Worm (Caenorhabditis elegans) whole organism, young adult: ENCODE results near the gene srw-97.

Experiments
- F23B12.7 ChIP-seq: sonication (generic microtip); optimal IDR thresholded peaks from 2 replicates; lab custom pipeline; 2017; ENCODE audit warnings: missing genetic modification characterization, mild to moderate bottlenecking, missing compliant biosample characterization, antibody characterized with exemption, moderate library complexity; ENCODE audit not compliant: insufficient read depth
- F39B2.1 ChIP-seq: fragments of 200-800 bp; sonication (Bioruptor generic); IDR thresholded peaks from 2 replicates; pipeline ENCODE4 v1.3.6; 2022; ENCODE audit warnings: missing genetic modification reagents, missing genetic modification characterization, missing compliant biosample characterization
- aptf-2 ChIP-seq: fragments of 200-800 bp; sonication (Bioruptor generic); conservative IDR thresholded peaks from 2 replicates; pipeline ENCODE4 v1.3.6; 2022; ENCODE audit warnings: missing genetic modification reagents, missing genetic modification characterization, missing compliant biosample characterization
- aptf-3 ChIP-seq: fragments of 200-800 bp; sonication (Bioruptor generic); IDR thresholded peaks from 2 replicates; pipeline ENCODE4 v1.3.6; 2022; ENCODE audit warnings: missing genetic modification characterization, missing compliant biosample characterization
- atf-7 ChIP-seq: sonication (generic microtip); optimal IDR thresholded peaks from 2 replicates; lab custom pipeline; 2017; ENCODE audit warnings: mild to moderate bottlenecking, missing genetic modification characterization, missing compliant biosample characterization
- attf-5 ChIP-seq: fragments of 200-800 bp; sonication (Bioruptor generic); optimal IDR thresholded peaks from 2 replicates; lab custom pipeline; 2018; ENCODE audit warnings: mild to moderate bottlenecking, missing genetic modification characterization, missing compliant biosample characterization
- bed-1 ChIP-seq: fragments of 200-800 bp; sonication (Bioruptor generic); IDR thresholded peaks from 2 replicates; pipeline ENCODE4 v1.3.6; 2022; ENCODE audit warnings: missing genetic modification reagents, missing genetic modification characterization, missing compliant biosample characterization
- cebp-1 ChIP-seq, 2 experiments: fragments of 200-800 bp in 1 of 2; sonication (Bioruptor generic) in 1 of 2; sonication (generic microtip) in 1 of 2; IDR thresholded peaks in 1 of 2; optimal IDR thresholded peaks in 1 of 2; 2 replicates each; pipeline versions ENCODE4 v1.3.6 to Lab custom; 2017 to 2022; ENCODE audit warnings: missing compliant biosample characterization in 2 of 2, missing genetic modification characterization in 2 of 2, mild to moderate bottlenecking in 1 of 2, missing genetic modification reagents in 1 of 2, moderate library complexity in 1 of 2
- chd-7 ChIP-seq: sonication (generic microtip); optimal IDR thresholded peaks from 2 replicates; lab custom pipeline; 2016; ENCODE audit warnings: mild to moderate bottlenecking, missing genetic modification characterization, moderate library complexity, missing compliant biosample characterization
- efl-1 ChIP-seq: fragments of 150-350 bp; optimal IDR thresholded peaks from 2 replicates; lab custom pipeline; 2014; ENCODE audit warnings: missing biosample characterization, missing genetic modification reagents, missing genetic modification characterization
- egl-44 ChIP-seq: fragments of 200-800 bp; sonication (Bioruptor generic); IDR thresholded peaks from 2 replicates; pipeline ENCODE4 v1.3.6; 2022; ENCODE audit warnings: missing genetic modification reagents, missing genetic modification characterization, missing compliant biosample characterization
- him-1 ChIP-seq: sonication (generic microtip); optimal IDR thresholded peaks from 2 replicates; lab custom pipeline; 2016; ENCODE audit warnings: missing genotype, missing genetic modification reagents, missing genetic modification characterization, missing compliant biosample characterization
- hlh-12 ChIP-seq: sonication (generic microtip); optimal IDR thresholded peaks from 2 replicates; lab custom pipeline; 2016; ENCODE audit warnings: missing genetic modification characterization, missing compliant biosample characterization
- hmg-1.2 ChIP-seq: fragments of 200-800 bp; sonication (Bioruptor generic); IDR thresholded peaks from 2 replicates; pipeline ENCODE4 v1.3.6; 2022; ENCODE audit warnings: missing genetic modification reagents, missing genetic modification characterization, missing compliant biosample characterization
- hsf-1 ChIP-seq: fragments of 200-800 bp; sonication (Bioruptor generic); IDR thresholded peaks from 2 replicates; pipeline ENCODE4 v1.3.6; 2022; ENCODE audit warnings: missing genetic modification reagents, missing genetic modification characterization, missing compliant biosample characterization
- let-526 ChIP-seq: fragments of 200-800 bp; sonication (Bioruptor generic); IDR thresholded peaks from 2 replicates; pipeline ENCODE4 v1.3.6; 2022; ENCODE audit warnings: missing genetic modification reagents, missing genetic modification characterization, missing compliant biosample characterization
- lin-26 ChIP-seq: fragments of 200-800 bp; sonication (Bioruptor generic); IDR thresholded peaks from 2 replicates; pipeline ENCODE4 v1.3.6; 2022; ENCODE audit warnings: missing genetic modification reagents, missing genetic modification characterization, missing compliant biosample characterization
- mel-28 ChIP-seq: sonication (generic microtip); optimal IDR thresholded peaks from 2 replicates; lab custom pipeline; 2016; ENCODE audit warnings: borderline replicate concordance, mild to moderate bottlenecking, missing genetic modification characterization, missing compliant biosample characterization
- mes-4 ChIP-seq: sonication (generic microtip); optimal IDR thresholded peaks from 2 replicates; lab custom pipeline; 2016; ENCODE audit warnings: missing genotype, missing genetic modification characterization, missing compliant biosample characterization
- nhr-27 ChIP-seq: fragments of 200-800 bp; sonication (Bioruptor generic); optimal IDR thresholded peaks from 2 replicates; lab custom pipeline; 2018; ENCODE audit warnings: mild to moderate bottlenecking, missing genetic modification characterization, moderate library complexity, missing compliant biosample characterization
- rec-8 ChIP-seq, 2 experiments: sonication (generic microtip); optimal IDR thresholded peaks; 2 replicates each; lab custom pipeline; 2016; ENCODE audit warnings: mild to moderate bottlenecking in 2 of 2, missing genetic modification characterization in 2 of 2, missing genetic modification reagents in 2 of 2, missing genotype in 2 of 2, missing biosample characterization in 1 of 2, missing compliant biosample characterization in 1 of 2, moderate library complexity in 1 of 2
- repo-1 ChIP-seq: sonication (generic microtip); optimal IDR thresholded peaks from 2 replicates; lab custom pipeline; 2017; ENCODE audit warnings: mild to moderate bottlenecking, missing genetic modification characterization, missing compliant biosample characterization
- sea-2 ChIP-seq: fragments of 200-800 bp; sonication (Bioruptor generic); IDR thresholded peaks from 2 replicates; pipeline ENCODE4 v1.3.6; 2022; ENCODE audit warnings: missing genetic modification characterization, missing compliant biosample characterization
- unc-130 ChIP-seq: sonication (generic microtip); optimal IDR thresholded peaks from 2 replicates; lab custom pipeline; 2016; ENCODE audit warnings: missing genetic modification reagents, missing genetic modification characterization, missing compliant biosample characterization
- xnd-1 ChIP-seq: sonication (generic microtip); optimal IDR thresholded peaks from 2 replicates; lab custom pipeline; 2016; ENCODE audit warnings: missing genotype, missing genetic modification reagents, missing genetic modification characterization, missing compliant biosample characterization
- ztf-26 ChIP-seq: sonication (generic microtip); optimal IDR thresholded peaks from 2 replicates; lab custom pipeline; 2017; ENCODE audit warnings: missing genetic modification characterization, missing compliant biosample characterization
- ztf-3 ChIP-seq: fragments of 200-800 bp; sonication (Bioruptor generic); optimal IDR thresholded peaks from 2 replicates; lab custom pipeline; 2018; ENCODE audit warnings: mild to moderate bottlenecking, missing genetic modification characterization, missing compliant biosample characterization

The srw-97 gene

ce11 chrII:1668913-1669312, at the start of gene srw-97:
TSS of gene srw-97 (minus strand) at chrII:1669013.
- TF ChIP-seq let-526 (GFP tag; lab: Robert Waterston, UW) (no peak), repo-1 (no peak), unc-130 (GFP tag; lab: Kevin White, UChicago) (no peak), atf-7 (tag; lab: Kevin White, UChicago) (no peak), hsf-1 (no peak)

- TF ChIP-seq hlh-12 (no peak), let-526 (GFP tag; lab: Robert Waterston, UW) (no peak), xnd-1 (tag; lab: Kevin White, UChicago) (no peak), nhr-27 (tag; lab: Kevin White, UChicago) (no peak), aptf-2 (GFP tag; lab: Robert Waterston, UW) (peak; percentile 97), ztf-26 (no peak), aptf-3 (GFP tag; lab: Robert Waterston, UW) (peak; percentile 87; the same call in 1 of the 2 replicates), him-1 (tag; lab: Kevin White, UChicago) (no peak), F23B12.7 (tag; lab: Kevin White, UChicago) (no peak), lin-26 (GFP tag; lab: Robert Waterston, UW) (no peak), cebp-1 (GFP tag; IDR thresholded peaks at IDR 0.05; lab: Robert Waterston, UW) (no peak), cebp-1 (tag; optimal IDR thresholded peaks at IDR 0.05; lab: Kevin White, UChicago) (no peak), bed-1 (GFP tag; lab: Robert Waterston, UW) (0 out of 2 replicates have a peak, but pooled peaks have one; percentile 47)
These were observed 46.0 kb upstream of the srw-97 start, which contains the start of gene btb-6 for ce11 chrII:1714772-1715353. TSS of gene btb-6 (plus strand) at chrII:1715303.

- TF ChIP-seq mel-28 (tag; lab: Kevin White, UChicago) (no peak), efl-1 (peak; percentile 47)
- TF ChIP-seq, all 124 proteins: peak for 1
These were observed 44.1 kb upstream of the srw-97 start, which contains the start of gene btb-7 for ce11 chrII:1712938-1713337. TSS of gene btb-7 (plus strand) at chrII:1713238.

ce11 chrII:1709959-1710358, 41.1 kb upstream of the srw-97 start, which contains the start of gene fbxa-184:
TSS of gene fbxa-184 (plus strand) at chrII:1710259.
- TF ChIP-seq aptf-2 (GFP tag; lab: Robert Waterston, UW): peak; percentile 81
- no peak for TF ChIP-seq egl-44
- TF ChIP-seq, all 124 proteins: peak for 1

- TF ChIP-seq mes-4 (tag; lab: Kevin White, UChicago) (no peak), rec-8 (tag; optimal IDR thresholded peaks at IDR 0.05; lab: Kevin White, UChicago) (no peak), attf-5 (GFP tag; lab: Kevin White, UChicago) (no peak), ztf-3 (GFP tag; lab: Kevin White, UChicago) (no peak), F39B2.1 (GFP tag; lab: Robert Waterston, UW) (no peak), hmg-1.2 (GFP tag; lab: Robert Waterston, UW) (no peak)
These were observed 37.6 kb upstream of the srw-97 start, which contains the start of gene sdz-18 for ce11 chrII:1706385-1706784. TSS of gene sdz-18 (minus strand) at chrII:1706485.

ce11 chrII:1703363-1703762, 34.5 kb upstream of the srw-97 start, which contains the start of gene fbxb-47:
TSS of gene fbxb-47 (minus strand) at chrII:1703463.
- TF ChIP-seq chd-7 (tag; lab: Kevin White, UChicago): no peak
- TF ChIP-seq rec-8 (tag; optimal IDR thresholded peaks at IDR 0.05; lab: Kevin White, UChicago): no peak
- TF ChIP-seq sea-2 (GFP tag; lab: Robert Waterston, UW): no peak
